Worm (Caenorhabditis elegans) whole organism, L4/young adult: ENCODE data around the gene eat-20.

ENCODE experiments used
- W03F9.2 ChIP-seq: fragments of 150-350 bp; optimal IDR thresholded peaks from 2 replicates; lab custom pipeline; 2014; ENCODE audit warnings: missing biosample characterization, missing genetic modification characterization
- him-1 ChIP-seq: sonication (generic microtip); optimal IDR thresholded peaks from 2 replicates; lab custom pipeline; 2016; ENCODE audit warnings: missing genotype, missing genetic modification reagents, missing genetic modification characterization, missing compliant biosample characterization

- TF ChIP-seq W03F9.2 (tag; lab: Kevin White, UChicago) (no peak), him-1 (tag; lab: Kevin White, UChicago) (no peak)
Observed at ce11 chrX:15493322-15493721, 16.5 kb upstream of the eat-20 start, which contains the start of gene gob-1.
